3 worm cellular contexts compared by ENCODE assay signal in the genomic region with DNA sequence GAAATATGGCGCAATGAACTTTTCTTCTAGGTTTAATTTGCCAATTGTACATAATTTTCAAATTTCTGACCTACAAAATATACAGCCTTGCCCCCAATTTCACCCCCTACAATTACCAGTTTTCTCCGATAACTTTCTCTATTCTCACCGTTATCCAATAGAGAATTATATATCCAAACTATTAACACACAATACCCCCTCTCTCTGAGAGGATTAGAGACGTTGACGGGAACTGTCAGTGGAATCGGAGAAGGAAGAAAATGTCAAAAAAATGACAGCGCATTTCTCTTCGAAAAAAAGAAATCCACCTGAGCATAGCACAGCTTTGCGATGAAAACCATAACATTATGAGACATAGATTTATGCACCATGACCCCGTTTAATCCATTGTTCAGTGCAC.
TF ChIP-seq lines count a peak whose summit lies in the region.

No protein-coding gene starts in this region.

TF ChIP-seq in whole organism, L1 larva, 84 proteins besides CTCF, POLR2A, EP300 and RAD21:
- no peak for TF ChIP-seq irx-1 (tag; optimal IDR thresholded peaks at IDR 0.05; lab: Kevin White, UChicago)
- TF ChIP-seq blmp-1 (tag; optimal IDR thresholded peaks at IDR 0.05; lab: Kevin White, UChicago): peak; percentile 77
TF ChIP-seq in whole organism, L1 larva: peak in this region for 1.

TF ChIP-seq in whole organism, L4 larva, 104 proteins besides CTCF, POLR2A, EP300 and RAD21:
- TF ChIP-seq aha-1 (tag; lab: Kevin White, UChicago): peak; percentile 90
- TF ChIP-seq zfp-2 (tag; optimal IDR thresholded peaks at IDR 0.05; lab: Kevin White, UChicago): no peak

TF ChIP-seq in whole organism, mixed stage, embryonic, 35 proteins besides CTCF, POLR2A, EP300 and RAD21:
- TF ChIP-seq snpc-4 (tag; optimal IDR thresholded peaks at IDR 0.05; lab: Kevin White, UChicago) (no peak), blmp-1 (tag; optimal IDR thresholded peaks at IDR 0.05; lab: Kevin White, UChicago) (peak; percentile 51), unc-120 (tag; optimal IDR thresholded peaks at IDR 0.05; lab: Kevin White, UChicago; ENCODE audit: poor library complexity, severe bottlenecking) (no peak)

Comparison
In these comparisons a context has a peak if more than half of its experiments do, and no peak if none do; other contexts are left out.
1. Of the 29 proteins assayed by ChIP-seq in both whole organism, L4 larva and whole organism, L1 larva: peak only in whole organism, L4 larva: aha-1; only in whole organism, L1 larva: none; in both: none; in neither: 28.